Worm (Caenorhabditis elegans) whole organism, L2 larva: ENCODE measurements around the gene ccd-5.

Experiments used
- ama-1 ChIP-seq: fragments of 150-350 bp; optimal IDR thresholded peaks from 2 replicates; lab custom pipeline; 2018; ENCODE audit warnings: inconsistent platforms
- elt-3 ChIP-seq: sonication (generic microtip); optimal IDR thresholded peaks from 2 replicates; lab custom pipeline; 2017; ENCODE audit warnings: missing biosample characterization, missing genetic modification characterization
- lsy-2 ChIP-seq, 2 experiments: fragments of 150-350 bp in 1 of 2; sonication (generic microtip) in 1 of 2; optimal IDR thresholded peaks; 2 replicates each; lab custom pipeline; 2014 to 2017; ENCODE audit warnings: missing biosample characterization in 2 of 2, missing genetic modification characterization in 2 of 2
- mab-5 ChIP-seq: fragments of 150-350 bp; optimal IDR thresholded peaks from 2 replicates; lab custom pipeline; 2014; ENCODE audit warnings: missing biosample characterization, missing genetic modification characterization
- mbf-1 ChIP-seq: sonication (generic microtip); optimal IDR thresholded peaks from 2 replicates; lab custom pipeline; 2017; ENCODE audit warnings: missing biosample characterization, missing genetic modification characterization
- skn-1 ChIP-seq: sonication (generic microtip); optimal IDR thresholded peaks from 2 replicates; lab custom pipeline; 2017; ENCODE audit warnings: missing biosample characterization, missing genetic modification characterization
- snpc-4 ChIP-seq: fragments of 150-350 bp; optimal IDR thresholded peaks from 2 replicates; lab custom pipeline; 2014; ENCODE audit warnings: missing biosample characterization, missing genetic modification characterization
- unc-62 ChIP-seq: fragments of 150-350 bp; optimal IDR thresholded peaks from 2 replicates; lab custom pipeline; 2014; ENCODE audit warnings: missing biosample characterization, missing genetic modification reagents, missing genetic modification characterization
- zag-1 ChIP-seq: fragments of 150-350 bp; optimal IDR thresholded peaks from 2 replicates; lab custom pipeline; 2014; ENCODE audit warnings: missing biosample characterization, missing genetic modification characterization
- ztf-11 ChIP-seq: sonication (generic microtip); optimal IDR thresholded peaks from 2 replicates; lab custom pipeline; 2017; ENCODE audit warnings: missing biosample characterization, missing genetic modification characterization

ce11 chrX:2538713-2539112 is 33.7 kb downstream of the ccd-5 start:
- TF ChIP-seq skn-1 (tag; lab: Kevin White, UChicago) (no peak), ama-1 (lab: Kevin White, UChicago) (no peak), snpc-4 (tag; lab: Kevin White, UChicago) (no peak), elt-3 (tag; lab: Kevin White, UChicago) (no peak), mab-5 (tag; lab: Kevin White, UChicago) (no peak), ztf-11 (no peak), unc-62 (GFP tag; lab: Kevin White, UChicago) (no peak), zag-1 (tag; lab: Kevin White, UChicago) (no peak), mbf-1 (no peak), lsy-2 (tag; optimal IDR thresholded peaks at IDR 0.05; lab: Kevin White, UChicago) (no peak)
